Fruit fly (Drosophila melanogaster): Measurements from ENCODE around the gene CrebA.

CrebA gene

DNA sequence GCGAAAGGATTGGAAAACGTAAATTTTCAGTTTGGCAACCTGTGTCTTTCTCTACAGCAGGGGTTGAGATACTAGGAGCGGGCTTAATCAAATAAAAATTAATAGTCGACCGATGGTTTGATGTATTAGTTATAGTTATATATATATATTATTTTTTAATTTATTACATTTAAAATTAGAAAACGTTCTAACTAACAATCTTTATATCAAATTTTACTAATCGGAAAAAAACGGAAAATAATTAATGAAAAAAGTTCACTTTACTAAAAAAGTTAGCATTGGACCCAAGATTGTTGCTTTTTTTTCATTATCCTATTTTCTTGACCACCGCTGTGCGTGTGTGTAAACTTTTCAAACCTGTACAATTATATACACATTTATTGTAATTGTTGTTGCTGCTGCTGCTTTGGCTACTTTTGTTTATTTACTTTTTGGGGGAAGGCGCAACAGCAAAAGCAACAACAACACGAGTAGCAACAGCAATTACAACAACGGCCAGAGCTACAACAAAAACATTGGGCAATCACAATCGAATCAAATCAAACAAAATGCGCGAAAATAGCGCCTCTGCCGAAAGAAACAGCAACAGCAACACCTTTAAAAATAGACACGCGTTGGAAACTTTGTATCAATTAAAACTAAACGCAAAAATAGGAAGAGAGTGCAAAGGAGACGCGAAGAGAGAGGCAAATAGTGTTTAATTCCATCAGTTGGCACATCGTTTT lies 57.5 kb downstream of the CrebA start (continued):
- TF ChIP-seq bcd (GFP tag; optimal IDR thresholded peaks at IDR 0.05): peak; percentile 54
- peak; percentile 16 for TF ChIP-seq sug (tag; optimal IDR thresholded peaks at IDR 0.05)
- TF ChIP-seq wek (GFP tag; optimal IDR thresholded peaks at IDR 0.05): no peak
- TF ChIP-seq CG14965 (GFP tag; optimal IDR thresholded peaks at IDR 0.05; ENCODE audit: borderline replicate concordance): no peak
- peak; percentile 24 for TF ChIP-seq CG6254 (GFP tag; optimal IDR thresholded peaks at IDR 0.05)
- TF ChIP-seq cwo (GFP tag; optimal IDR thresholded peaks at IDR 0.05): peak; percentile 29
- TF ChIP-seq Rfx (GFP tag; IDR thresholded peaks at IDR 0.05): peak; percentile 54
- TF ChIP-seq CG2712 (tag; optimal IDR thresholded peaks at IDR 0.05): peak; percentile 69
- TF ChIP-seq D19B (GFP tag; optimal IDR thresholded peaks at IDR 0.05): peak; percentile 30
- no peak for TF ChIP-seq ssp (GFP tag; IDR thresholded peaks at IDR 0.05)
- TF ChIP-seq gro (GFP tag; optimal IDR thresholded peaks at IDR 0.05): no peak
- TF ChIP-seq CG11398 (GFP tag; optimal IDR thresholded peaks at IDR 0.05): no peak
- no peak for TF ChIP-seq dimm (GFP tag; IDR thresholded peaks at IDR 0.05)
- no peak for TF ChIP-seq CG33557 (GFP tag; optimal IDR thresholded peaks at IDR 0.05)
- TF ChIP-seq btn (GFP tag; optimal IDR thresholded peaks at IDR 0.05): no peak
- peak; percentile 31 for TF ChIP-seq CG7271 (tag; optimal IDR thresholded peaks at IDR 0.05)
- TF ChIP-seq CG4282 (GFP tag; optimal IDR thresholded peaks at IDR 0.05): no peak
- no peak for TF ChIP-seq pnt (GFP tag; optimal IDR thresholded peaks at IDR 0.05)
- TF ChIP-seq gcm2 (GFP tag; optimal IDR thresholded peaks at IDR 0.05): no peak
- TF ChIP-seq unpg (GFP tag; optimal IDR thresholded peaks at IDR 0.05): peak; percentile 64
- TF ChIP-seq hth (optimal IDR thresholded peaks at IDR 0.05): no peak
- no peak for TF ChIP-seq CG1832 (GFP tag; optimal IDR thresholded peaks at IDR 0.05)
- TF ChIP-seq lola (GFP tag; optimal IDR thresholded peaks at IDR 0.05): peak in 1 of 3 experiments; percentile 29
- peak; percentile 23; the same call in 1 of the 3 replicates for TF ChIP-seq CG14050 (GFP tag; IDR thresholded peaks at IDR 0.05)
- TF ChIP-seq CG5953 (GFP tag; IDR thresholded peaks at IDR 0.05): no peak
- TF ChIP-seq CG10267 (tag; optimal IDR thresholded peaks at IDR 0.05): peak; percentile 52
- no peak for TF ChIP-seq chinmo (GFP tag; IDR thresholded peaks at IDR 0.05; ENCODE audit: partially characterized antibody)
- peak; percentile 38; the same call in 1 of the 2 replicates for TF ChIP-seq wor (GFP tag; IDR thresholded peaks at IDR 0.05)
- TF ChIP-seq jigr1 (GFP tag; IDR thresholded peaks at IDR 0.05): no peak
- no peak for TF ChIP-seq CG30020 (tag; optimal IDR thresholded peaks at IDR 0.05)
- TF ChIP-seq Sox102F (GFP tag; optimal IDR thresholded peaks at IDR 0.05): peak; percentile 69
- TF ChIP-seq CG11093 (GFP tag; IDR thresholded peaks at IDR 0.05): no peak
- no peak for TF ChIP-seq CG34422 (GFP tag; IDR thresholded peaks at IDR 0.05)
- TF ChIP-seq CG9215 (GFP tag; IDR thresholded peaks at IDR 0.05): no peak; the same call in 1 of the 2 replicates
- TF ChIP-seq CG10979 (tag; optimal IDR thresholded peaks at IDR 0.05): peak; percentile 59
- no peak for TF ChIP-seq CG10462 (GFP tag; optimal IDR thresholded peaks at IDR 0.05)
- TF ChIP-seq Chrac-16 (GFP tag; optimal IDR thresholded peaks at IDR 0.05): peak; percentile 6
- TF ChIP-seq BEAF-32 (GFP tag; optimal IDR thresholded peaks at IDR 0.05): no peak
- no peak for TF ChIP-seq Gug (GFP tag; IDR thresholded peaks at IDR 0.05)
- TF ChIP-seq klu (GFP tag; IDR thresholded peaks at IDR 0.05): no peak; the same call in 1 of the 2 replicates

dm6 chr3L:15593399-15593798 lies 58.2 kb downstream of the CrebA start:
- TF ChIP-seq ac (GFP tag; optimal IDR thresholded peaks at IDR 0.05): peak; percentile 17
- no peak for TF ChIP-seq zf30C (GFP tag; optimal IDR thresholded peaks at IDR 0.05)
- TF ChIP-seq CG10654 (GFP tag; optimal IDR thresholded peaks at IDR 0.05): no peak
- TF ChIP-seq Trl (optimal IDR thresholded peaks at IDR 0.05): peak; percentile 13 to 39
- no peak for TF ChIP-seq Trl (GFP tag; optimal IDR thresholded peaks at IDR 0.05)
- TF ChIP-seq scrt (GFP tag; optimal IDR thresholded peaks at IDR 0.05): peak; percentile 100
- TF ChIP-seq CG11504 (tag; optimal IDR thresholded peaks at IDR 0.05): peak; percentile 48
- peak; percentile 80 for TF ChIP-seq D (optimal IDR thresholded peaks at IDR 0.05)
- TF ChIP-seq D (GFP tag; optimal IDR thresholded peaks at IDR 0.05): no peak

Data from whole organism, embryonic.